Worm (Caenorhabditis elegans): Measurements from ENCODE around the gene lit-1.

Gene lit-1

DNA sequence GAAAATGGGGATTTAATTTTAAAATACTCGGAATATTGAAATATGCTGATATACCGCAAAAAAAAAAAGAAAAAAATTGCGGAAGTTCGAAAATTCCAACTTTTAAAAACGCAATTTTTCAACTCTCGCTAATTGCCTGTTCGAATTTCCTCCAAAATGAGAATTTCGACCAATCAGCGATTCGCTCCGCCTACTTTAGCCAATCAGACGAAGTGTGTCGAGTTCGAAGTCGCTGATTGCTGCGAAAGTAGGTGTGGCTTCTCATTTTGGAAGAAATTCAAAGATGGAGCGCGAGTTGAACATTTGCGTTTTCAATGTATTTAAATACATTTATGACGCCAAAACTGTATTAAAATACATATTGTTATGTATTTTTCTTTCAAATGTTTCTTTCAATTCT lies 6.6 kb downstream of the lit-1 start:
- TF ChIP-seq lsy-2 (tag; optimal IDR thresholded peaks at IDR 0.05) (no peak), lin-13 (tag; optimal IDR thresholded peaks at IDR 0.05) (no peak), drap-1 (GFP tag; optimal IDR thresholded peaks at IDR 0.05) (no peak), sptf-1 (tag; optimal IDR thresholded peaks at IDR 0.05) (no peak), cnd-1 (tag; optimal IDR thresholded peaks at IDR 0.05) (no peak), elt-1 (tag; optimal IDR thresholded peaks at IDR 0.05; ENCODE audit: borderline replicate concordance, insufficient read depth) (no peak), flh-1 (GFP tag; optimal IDR thresholded peaks at IDR 0.05) (no peak), nhr-237 (tag; optimal IDR thresholded peaks at IDR 0.05) (no peak), nhr-2 (tag; optimal IDR thresholded peaks at IDR 0.05) (no peak), mls-2 (tag; optimal IDR thresholded peaks at IDR 0.05) (no peak), nhr-28 (tag; optimal IDR thresholded peaks at IDR 0.05) (no peak), tbx-8 (GFP tag; optimal IDR thresholded peaks at IDR 0.05) (no peak), ztf-11 (tag; optimal IDR thresholded peaks at IDR 0.05) (no peak), blmp-1 (tag; optimal IDR thresholded peaks at IDR 0.05) (no peak), lin-32 (GFP tag; optimal IDR thresholded peaks at IDR 0.05) (no peak), bed-3 (GFP tag; optimal IDR thresholded peaks at IDR 0.05) (no peak), ceh-43 (GFP tag; optimal IDR thresholded peaks at IDR 0.05) (no peak), hlh-1 (tag; optimal IDR thresholded peaks at IDR 0.05) (no peak)

- TF ChIP-seq bed-3 (GFP tag; optimal IDR thresholded peaks at IDR 0.05): no peak
- no peak for TF ChIP-seq mab-5 (tag; optimal IDR thresholded peaks at IDR 0.05)
- TF ChIP-seq mls-2 (tag; optimal IDR thresholded peaks at IDR 0.05): no peak
- peak; percentile 43 for TF ChIP-seq hlh-1 (tag; optimal IDR thresholded peaks at IDR 0.05)
- peak; percentile 48 for TF ChIP-seq blmp-1 (tag; optimal IDR thresholded peaks at IDR 0.05)
Observed at ce11 chrIII:13709122-13709521, 7.3 kb downstream of the lit-1 start.

- TF ChIP-seq nhr-12 (tag; optimal IDR thresholded peaks at IDR 0.05) (no peak), bed-3 (GFP tag; optimal IDR thresholded peaks at IDR 0.05) (no peak), pha-4 (tag; optimal IDR thresholded peaks at IDR 0.05) (no peak), mab-5 (tag; optimal IDR thresholded peaks at IDR 0.05) (no peak), elt-1 (tag; optimal IDR thresholded peaks at IDR 0.05; ENCODE audit: borderline replicate concordance, insufficient read depth) (no peak), mep-1 (tag; optimal IDR thresholded peaks at IDR 0.05) (no peak), unc-39 (tag; optimal IDR thresholded peaks at IDR 0.05) (no peak), sptf-1 (tag; optimal IDR thresholded peaks at IDR 0.05) (no peak), ztf-11 (tag; optimal IDR thresholded peaks at IDR 0.05) (no peak), unc-62 (GFP tag; optimal IDR thresholded peaks at IDR 0.05) (no peak), M03D4.4 (tag; optimal IDR thresholded peaks at IDR 0.05) (no peak), nhr-28 (tag; optimal IDR thresholded peaks at IDR 0.05) (no peak), mls-2 (tag; optimal IDR thresholded peaks at IDR 0.05) (no peak), nhr-76 (tag; optimal IDR thresholded peaks at IDR 0.05) (no peak), nhr-2 (tag; optimal IDR thresholded peaks at IDR 0.05) (no peak), lin-13 (tag; optimal IDR thresholded peaks at IDR 0.05) (no peak)
Observed at ce11 chrIII:13710666-13711065, 8.9 kb downstream of the lit-1 start.

ce11 chrIII:13712854-13713293 lies 11.1 kb downstream of the lit-1 start:
- TF ChIP-seq drap-1 (GFP tag; optimal IDR thresholded peaks at IDR 0.05) (peak; percentile 28), snpc-4 (tag; optimal IDR thresholded peaks at IDR 0.05) (no peak), ces-1 (GFP tag; optimal IDR thresholded peaks at IDR 0.05) (peak; percentile 27), mls-2 (tag; optimal IDR thresholded peaks at IDR 0.05) (peak; percentile 71), unc-120 (tag; optimal IDR thresholded peaks at IDR 0.05; ENCODE audit: poor library complexity, severe bottlenecking) (peak; percentile 5), elt-3 (tag; optimal IDR thresholded peaks at IDR 0.05) (no peak), hlh-1 (tag; optimal IDR thresholded peaks at IDR 0.05) (peak; percentile 69), lin-32 (GFP tag; optimal IDR thresholded peaks at IDR 0.05) (no peak), nhr-76 (tag; optimal IDR thresholded peaks at IDR 0.05) (no peak), bed-3 (GFP tag; optimal IDR thresholded peaks at IDR 0.05) (peak; percentile 23), sptf-1 (tag; optimal IDR thresholded peaks at IDR 0.05) (peak; percentile 60), sem-2 (GFP tag; optimal IDR thresholded peaks at IDR 0.05) (peak; percentile 29), ham-2 (GFP tag; optimal IDR thresholded peaks at IDR 0.05) (peak; percentile 62), unc-62 (GFP tag; optimal IDR thresholded peaks at IDR 0.05) (peak; percentile 53), nhr-237 (tag; optimal IDR thresholded peaks at IDR 0.05) (peak; percentile 57), ceh-83 (GFP tag; optimal IDR thresholded peaks at IDR 0.05) (no peak), cnd-1 (tag; optimal IDR thresholded peaks at IDR 0.05) (peak; percentile 53), pha-4 (tag; optimal IDR thresholded peaks at IDR 0.05) (peak; percentile 95), lsy-2 (tag; optimal IDR thresholded peaks at IDR 0.05) (peak; percentile 53)

Data from whole organism, mixed stage, embryonic.